Fruit fly (Drosophila melanogaster): ENCODE measurements around the gene Ssdp.

Ssdp gene

DNA sequence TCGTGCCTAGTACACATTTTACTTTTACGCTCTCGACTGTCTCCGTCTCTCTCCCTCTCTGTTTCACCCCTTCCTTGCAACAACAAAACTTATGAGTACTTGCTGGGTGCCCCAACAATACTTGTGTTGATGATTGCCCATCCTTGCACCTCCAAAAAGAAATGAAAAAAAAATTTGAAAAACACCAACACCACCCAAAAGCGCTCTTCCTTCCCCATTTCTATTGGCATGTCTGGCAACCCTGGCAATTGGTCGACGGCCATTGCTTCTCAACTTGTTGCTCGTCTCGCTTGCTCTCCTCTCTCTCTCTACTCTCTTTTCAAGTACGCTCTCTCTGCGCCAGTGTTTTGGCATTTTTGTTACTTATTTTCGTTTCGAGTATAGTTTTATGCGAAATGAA lies 31.0 kb downstream of the Ssdp start (continued):
- TF ChIP-seq Hr51 (GFP tag; optimal IDR thresholded peaks at IDR 0.05) (peak in 1 of 2 experiments; percentile 49), CG6765 (GFP tag; optimal IDR thresholded peaks at IDR 0.05) (peak; percentile 67), Hmr (GFP tag; optimal IDR thresholded peaks at IDR 0.05) (peak; percentile 38), Ravus (GFP tag; IDR thresholded peaks at IDR 0.05) (no peak), CG17361 (GFP tag; IDR thresholded peaks at IDR 0.05) (0 out of 3 replicates have a peak, but pooled peaks have one; percentile 5), Dip3 (GFP tag; optimal IDR thresholded peaks at IDR 0.05) (peak; percentile 21), CG33213 (GFP tag; optimal IDR thresholded peaks at IDR 0.05) (no peak), Opbp (GFP tag; IDR thresholded peaks at IDR 0.05; ENCODE audit: partially characterized antibody) (no peak), CG8388 (GFP tag; optimal IDR thresholded peaks at IDR 0.05) (no peak), Abd-B (GFP tag; optimal IDR thresholded peaks at IDR 0.05) (no peak), CG18599 (GFP tag; optimal IDR thresholded peaks at IDR 0.05) (peak; percentile 65), Ets65A (GFP tag) (peak; percentile 34), NC2β (GFP tag; optimal IDR thresholded peaks at IDR 0.05) (no peak), CHES-1-like (GFP tag; optimal IDR thresholded peaks at IDR 0.05) (peak; percentile 3), dimm (GFP tag; IDR thresholded peaks at IDR 0.05) (no peak), Neu2 (GFP tag; optimal IDR thresholded peaks at IDR 0.05; ENCODE audit: borderline replicate concordance) (no peak), MTF-1 (GFP tag; optimal IDR thresholded peaks at IDR 0.05; ENCODE audit: borderline replicate concordance) (no peak), zen (tag; optimal IDR thresholded peaks at IDR 0.05) (no peak), CG7745 (tag; optimal IDR thresholded peaks at IDR 0.05) (no peak), CG15011 (GFP tag; optimal IDR thresholded peaks at IDR 0.05) (no peak), CG14050 (GFP tag; IDR thresholded peaks at IDR 0.05) (no peak), CG12659 (GFP tag; optimal IDR thresholded peaks at IDR 0.05) (peak; percentile 5), CG32532 (GFP tag; IDR thresholded peaks at IDR 0.05) (peak; percentile 74), caup (GFP tag; optimal IDR thresholded peaks at IDR 0.05; ENCODE audit: severe bottlenecking) (no peak), cas (GFP tag; IDR thresholded peaks at IDR 0.05) (no peak), Poxn (GFP tag; IDR thresholded peaks at IDR 0.05) (no peak), sens (GFP tag) (no peak), CG3726 (GFP tag; IDR thresholded peaks at IDR 0.05) (no peak), CG7987 (GFP tag; optimal IDR thresholded peaks at IDR 0.05) (no peak), Dek (tag; optimal IDR thresholded peaks at IDR 0.05) (no peak), CG8944 (GFP tag; optimal IDR thresholded peaks at IDR 0.05) (no peak), lov (optimal IDR thresholded peaks at IDR 0.05) (no peak), lov (GFP tag; IDR thresholded peaks at IDR 0.05) (no peak), oc (tag; optimal IDR thresholded peaks at IDR 0.05) (no peak), sqz (GFP tag; optimal IDR thresholded peaks at IDR 0.05) (peak; percentile 69), p53 (GFP tag; optimal IDR thresholded peaks at IDR 0.05) (no peak), Sry-δ (GFP tag; optimal IDR thresholded peaks at IDR 0.05) (peak; percentile 22), Meics (GFP tag; optimal IDR thresholded peaks at IDR 0.05) (peak; percentile 47), CG16779 (GFP tag; IDR thresholded peaks at IDR 0.05) (no peak), CoRest (tag; optimal IDR thresholded peaks at IDR 0.05) (peak; percentile 39), Deaf1 (tag; optimal IDR thresholded peaks at IDR 0.05) (no peak), CG18764 (GFP tag; optimal IDR thresholded peaks at IDR 0.05) (no peak), TFAM (GFP tag; optimal IDR thresholded peaks at IDR 0.05) (no peak), tio (GFP tag; optimal IDR thresholded peaks at IDR 0.05) (no peak), Mes4 (GFP tag; optimal IDR thresholded peaks at IDR 0.05) (no peak), zfh2 (GFP tag; optimal IDR thresholded peaks at IDR 0.05) (peak; percentile 50), cg (GFP tag; optimal IDR thresholded peaks at IDR 0.05) (no peak), kay (GFP tag; optimal IDR thresholded peaks at IDR 0.05) (no peak), abd-A (tag; optimal IDR thresholded peaks at IDR 0.05) (no peak), gem (tag; optimal IDR thresholded peaks at IDR 0.05) (peak; percentile 42), Ets97D (GFP tag; optimal IDR thresholded peaks at IDR 0.05) (no peak)

All from whole organism, embryonic.